Fruit fly (Drosophila melanogaster) whole organism, adult: Measurements from ENCODE around the gene rtv.
A peak's percentile ranks its signal among the peaks of the same experiment; 100 is the strongest.

Experiments used
- CG11617 ChIP-seq: fragments of 200-800 bp; sonication (Bioruptor generic); optimal IDR thresholded peaks from 2 replicates; lab custom pipeline; 2017; ENCODE audit warnings: mild to moderate bottlenecking, missing biosample characterization, missing genetic modification reagents, missing genetic modification characterization
- CG12768 ChIP-seq: fragments of 200-800 bp; sonication (Bioruptor generic); optimal IDR thresholded peaks from 2 replicates; lab custom pipeline; 2017; ENCODE audit warnings: missing biosample characterization, missing genetic modification characterization, mild to moderate bottlenecking, moderate library complexity, missing genetic modification reagents
- CG14711 ChIP-seq: fragments of 200-800 bp; sonication (Bioruptor generic); optimal IDR thresholded peaks from 2 replicates; lab custom pipeline; 2018; ENCODE audit warnings: missing biosample characterization, mild to moderate bottlenecking, missing genetic modification characterization, moderate library complexity
- CG1620 ChIP-seq: fragments of 200-800 bp; sonication (Bioruptor generic); optimal IDR thresholded peaks from 2 replicates; lab custom pipeline; 2016; ENCODE audit warnings: missing biosample characterization, missing genetic modification characterization
- CG5204 ChIP-seq: fragments of 200-800 bp; sonication (Bioruptor generic); optimal IDR thresholded peaks from 2 replicates; lab custom pipeline; 2016; ENCODE audit warnings: missing biosample characterization, missing genetic modification characterization
- CG7045 ChIP-seq: fragments of 200-800 bp; sonication (Bioruptor generic); optimal IDR thresholded peaks from 2 replicates; lab custom pipeline; 2017; ENCODE audit warnings: missing biosample characterization, mild to moderate bottlenecking, missing genetic modification characterization
- CG7101 ChIP-seq: fragments of 200-800 bp; sonication (Bioruptor generic); optimal IDR thresholded peaks from 2 replicates; lab custom pipeline; 2018; ENCODE audit warnings: missing biosample characterization, mild to moderate bottlenecking, missing genetic modification characterization, moderate library complexity
- Crg-1 ChIP-seq: fragments of 200-800 bp; sonication (Bioruptor generic); optimal IDR thresholded peaks from 2 replicates; lab custom pipeline; 2016; ENCODE audit warnings: missing biosample characterization, missing genetic modification characterization
- Hr96 ChIP-seq: fragments of 200-800 bp; sonication (Bioruptor generic); optimal IDR thresholded peaks from 2 replicates; lab custom pipeline; 2016; ENCODE audit warnings: missing biosample characterization, missing genetic modification characterization
- bab1 ChIP-seq: fragments of 200-800 bp; sonication (Bioruptor generic); optimal IDR thresholded peaks from 3 replicates; lab custom pipeline; 2019; ENCODE audit warnings: missing biosample characterization, mild to moderate bottlenecking, missing genetic modification characterization, moderate library complexity
- cnc ChIP-seq, 2 experiments: fragments of >200 bp; optimal IDR thresholded peaks; 2 replicates each; lab custom pipeline; 2017
- kay ChIP-seq: fragments of 200-800 bp; sonication (Bioruptor generic); peaks from one replicate; lab custom pipeline; 2016; ENCODE audit warnings: missing biosample characterization, missing genetic modification characterization, borderline replicate concordance
- tj ChIP-seq: fragments of 200-800 bp; sonication (Bioruptor generic); optimal IDR thresholded peaks from 3 replicates; lab custom pipeline; 2017; ENCODE audit warnings: missing biosample characterization, mild to moderate bottlenecking, missing genetic modification characterization, moderate library complexity
- toe ChIP-seq: fragments of 200-800 bp; sonication (Bioruptor generic); optimal IDR thresholded peaks from 2 replicates; lab custom pipeline; 2016; ENCODE audit warnings: missing biosample characterization, missing genetic modification characterization

- TF ChIP-seq CG5204 (GFP tag; lab: Kevin White, UChicago), result no peak
- TF ChIP-seq cnc (optimal IDR thresholded peaks at IDR 0.05; lab: Kevin White, UChicago), result no peak
- TF ChIP-seq bab1 (GFP tag; lab: Kevin White, UChicago), result no peak
- no peak for TF ChIP-seq toe
- TF ChIP-seq Hr96 (GFP tag; lab: Kevin White, UChicago), result no peak
- no peak for TF ChIP-seq CG12768 (GFP tag; lab: Kevin White, UChicago)
- no peak for TF ChIP-seq kay (GFP tag; lab: Kevin White, UChicago)
- no peak for TF ChIP-seq CG14711 (tag; lab: Kevin White, UChicago)
- no peak for TF ChIP-seq CG7045 (GFP tag; lab: Kevin White, UChicago)
- no peak for TF ChIP-seq CG11617
- TF ChIP-seq tj (GFP tag; lab: Kevin White, UChicago), result no peak
- TF ChIP-seq CG7101 (tag; lab: Kevin White, UChicago), result no peak
- no peak for TF ChIP-seq Crg-1
- TF ChIP-seq CG1620 (GFP tag; lab: Kevin White, UChicago), result peak; percentile 23
Observed at dm6 chrX:11135840-11136586, 17.8 kb downstream of the rtv start.
